Fruit fly (Drosophila melanogaster) whole organism, adult: ENCODE results near the gene CG11588.

Source experiments
- CG11617 ChIP-seq: fragments of 200-800 bp; sonication (Bioruptor generic); optimal IDR thresholded peaks from 2 replicates; lab custom pipeline; 2017; ENCODE audit warnings: mild to moderate bottlenecking, missing biosample characterization, missing genetic modification reagents, missing genetic modification characterization
- CG12768 ChIP-seq: fragments of 200-800 bp; sonication (Bioruptor generic); optimal IDR thresholded peaks from 2 replicates; lab custom pipeline; 2017; ENCODE audit warnings: missing biosample characterization, missing genetic modification characterization, mild to moderate bottlenecking, moderate library complexity, missing genetic modification reagents
- CG14711 ChIP-seq: fragments of 200-800 bp; sonication (Bioruptor generic); optimal IDR thresholded peaks from 2 replicates; lab custom pipeline; 2018; ENCODE audit warnings: missing biosample characterization, mild to moderate bottlenecking, missing genetic modification characterization, moderate library complexity
- CG1620 ChIP-seq: fragments of 200-800 bp; sonication (Bioruptor generic); optimal IDR thresholded peaks from 2 replicates; lab custom pipeline; 2016; ENCODE audit warnings: missing biosample characterization, missing genetic modification characterization
- CG33017 ChIP-seq: fragments of 200-800 bp; sonication (Bioruptor generic); optimal IDR thresholded peaks from 2 replicates; lab custom pipeline; 2018; ENCODE audit warnings: missing biosample characterization, mild to moderate bottlenecking, missing genetic modification characterization, moderate library complexity
- CG7045 ChIP-seq: fragments of 200-800 bp; sonication (Bioruptor generic); optimal IDR thresholded peaks from 2 replicates; lab custom pipeline; 2017; ENCODE audit warnings: missing biosample characterization, mild to moderate bottlenecking, missing genetic modification characterization
- CG7101 ChIP-seq: fragments of 200-800 bp; sonication (Bioruptor generic); optimal IDR thresholded peaks from 2 replicates; lab custom pipeline; 2018; ENCODE audit warnings: missing biosample characterization, mild to moderate bottlenecking, missing genetic modification characterization, moderate library complexity
- Crg-1 ChIP-seq: fragments of 200-800 bp; sonication (Bioruptor generic); optimal IDR thresholded peaks from 2 replicates; lab custom pipeline; 2016; ENCODE audit warnings: missing biosample characterization, missing genetic modification characterization
- Hr96 ChIP-seq: fragments of 200-800 bp; sonication (Bioruptor generic); optimal IDR thresholded peaks from 2 replicates; lab custom pipeline; 2016; ENCODE audit warnings: missing biosample characterization, missing genetic modification characterization
- bab1 ChIP-seq: fragments of 200-800 bp; sonication (Bioruptor generic); optimal IDR thresholded peaks from 3 replicates; lab custom pipeline; 2019; ENCODE audit warnings: missing biosample characterization, mild to moderate bottlenecking, missing genetic modification characterization, moderate library complexity
- cic ChIP-seq: fragments of 200-800 bp; sonication (Bioruptor generic); optimal IDR thresholded peaks from 2 replicates; lab custom pipeline; 2017; ENCODE audit warnings: missing biosample characterization, mild to moderate bottlenecking, missing genetic modification characterization, moderate library complexity
- cnc ChIP-seq, 2 experiments: fragments of >200 bp; optimal IDR thresholded peaks; 2 replicates each; lab custom pipeline; 2017
- ovo ChIP-seq: fragments of 200-800 bp; sonication (Bioruptor generic); optimal IDR thresholded peaks from 2 replicates; lab custom pipeline; 2016; ENCODE audit warnings: missing biosample characterization, missing genetic modification characterization
- pad ChIP-seq: fragments of 200-800 bp; sonication (Bioruptor generic); optimal IDR thresholded peaks from 3 replicates; lab custom pipeline; 2017; ENCODE audit warnings: missing biosample characterization, missing genetic modification characterization, mild to moderate bottlenecking, moderate library complexity, missing genetic modification reagents
- tj ChIP-seq: fragments of 200-800 bp; sonication (Bioruptor generic); optimal IDR thresholded peaks from 3 replicates; lab custom pipeline; 2017; ENCODE audit warnings: missing biosample characterization, mild to moderate bottlenecking, missing genetic modification characterization, moderate library complexity
- toe ChIP-seq: fragments of 200-800 bp; sonication (Bioruptor generic); optimal IDR thresholded peaks from 2 replicates; lab custom pipeline; 2016; ENCODE audit warnings: missing biosample characterization, missing genetic modification characterization

Gene CG11588

dm6 chr3L:11966104-11966503, 44.8 kb downstream of the CG11588 start, which contains the start of gene prc:
Gene prc, minus strand, starts transcription at chr3L:11966131.
- TF ChIP-seq CG33017 (tag; lab: Kevin White, UChicago) (no peak), cic (no peak), Hr96 (GFP tag; lab: Kevin White, UChicago) (no peak), CG7045 (GFP tag; lab: Kevin White, UChicago) (no peak), toe (GFP tag; lab: Kevin White, UChicago) (no peak), bab1 (GFP tag; lab: Kevin White, UChicago) (no peak), Crg-1 (no peak), cnc (optimal IDR thresholded peaks at IDR 0.05; lab: Kevin White, UChicago) (no peak), CG11617 (no peak), CG14711 (tag; lab: Kevin White, UChicago) (no peak), ovo (GFP tag; lab: Kevin White, UChicago) (no peak), tj (GFP tag; lab: Kevin White, UChicago) (no peak), CG12768 (GFP tag; lab: Kevin White, UChicago) (no peak), pad (no peak), CG7101 (tag; lab: Kevin White, UChicago) (no peak), CG1620 (no peak)
